Worm (Caenorhabditis elegans): ENCODE data around the gene flp-19.
A peak's percentile ranks its signal among the peaks of the same experiment; 100 is the strongest.

The flp-19 gene

DNA sequence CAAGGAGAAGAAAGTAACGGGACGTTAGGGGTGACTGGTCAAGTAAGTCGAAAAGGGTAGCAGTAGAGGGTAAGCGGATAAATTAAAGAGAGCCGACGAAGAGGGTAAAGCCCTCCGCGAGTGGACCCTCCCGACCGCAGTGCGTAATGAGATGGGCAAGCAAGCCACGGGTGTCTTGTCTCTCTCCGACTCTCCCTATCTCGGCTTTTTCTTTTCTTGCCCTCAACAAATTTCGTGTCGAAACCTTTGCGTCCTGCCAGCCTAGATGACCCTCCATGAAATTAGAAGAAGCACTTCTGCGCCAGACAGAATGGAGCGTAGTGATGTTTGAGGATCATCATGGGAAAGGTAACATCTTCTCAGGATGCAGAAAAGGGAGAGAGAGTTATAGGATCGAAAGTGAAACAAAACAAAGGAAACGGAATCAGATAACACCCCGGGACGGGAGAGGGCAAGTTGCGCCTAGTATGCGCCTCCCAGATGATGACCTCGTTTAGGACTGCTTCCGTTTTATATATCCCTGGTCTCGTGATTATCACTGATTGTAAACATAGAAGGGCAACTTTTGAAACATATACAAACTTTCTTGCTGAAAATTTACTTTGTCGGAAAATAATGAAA lies 10.6 kb upstream of the flp-19 start:
- TF ChIP-seq dao-5 (tag; optimal IDR thresholded peaks at IDR 0.05) (no peak), W03F9.2 (tag; optimal IDR thresholded peaks at IDR 0.05) (no peak), him-1 (tag; optimal IDR thresholded peaks at IDR 0.05) (no peak)

DNA sequence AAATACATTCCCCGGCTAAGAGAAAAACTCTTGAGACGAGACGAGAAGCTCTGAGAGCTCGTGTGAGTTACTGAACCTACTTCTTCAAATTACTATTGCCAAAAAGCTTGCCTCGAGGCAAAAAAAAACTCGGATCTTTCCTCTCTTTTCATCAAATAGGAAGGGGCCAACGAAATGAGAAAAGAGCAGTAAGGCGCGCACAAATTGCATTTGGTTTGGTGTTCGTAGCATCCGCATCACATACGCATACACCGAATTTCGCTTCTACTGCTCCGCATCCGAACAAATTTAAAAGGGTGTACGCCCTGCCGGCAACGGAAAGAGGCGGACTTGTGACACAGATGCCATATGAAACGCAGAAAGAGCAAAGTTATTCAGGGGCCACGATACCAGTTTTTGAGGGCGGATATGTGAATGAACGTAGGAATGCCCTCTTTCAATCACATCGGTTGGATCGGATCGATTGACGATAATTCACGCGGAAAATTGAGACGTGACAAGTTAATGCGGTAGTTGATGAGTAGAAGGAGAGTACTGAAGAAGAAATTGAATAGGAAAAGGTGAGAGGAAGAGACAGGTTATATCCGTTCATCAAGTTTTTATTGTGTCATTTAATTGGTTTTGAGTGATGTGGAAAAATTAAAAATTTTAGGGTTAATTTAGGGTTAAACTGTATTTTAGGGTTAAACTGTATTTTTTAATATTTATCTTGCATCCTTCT lies 9.6 kb upstream of the flp-19 start:
- no peak for TF ChIP-seq W03F9.2 (tag; optimal IDR thresholded peaks at IDR 0.05)
- no peak for TF ChIP-seq him-1 (tag; optimal IDR thresholded peaks at IDR 0.05)
- no peak for TF ChIP-seq dao-5 (tag; optimal IDR thresholded peaks at IDR 0.05)

DNA sequence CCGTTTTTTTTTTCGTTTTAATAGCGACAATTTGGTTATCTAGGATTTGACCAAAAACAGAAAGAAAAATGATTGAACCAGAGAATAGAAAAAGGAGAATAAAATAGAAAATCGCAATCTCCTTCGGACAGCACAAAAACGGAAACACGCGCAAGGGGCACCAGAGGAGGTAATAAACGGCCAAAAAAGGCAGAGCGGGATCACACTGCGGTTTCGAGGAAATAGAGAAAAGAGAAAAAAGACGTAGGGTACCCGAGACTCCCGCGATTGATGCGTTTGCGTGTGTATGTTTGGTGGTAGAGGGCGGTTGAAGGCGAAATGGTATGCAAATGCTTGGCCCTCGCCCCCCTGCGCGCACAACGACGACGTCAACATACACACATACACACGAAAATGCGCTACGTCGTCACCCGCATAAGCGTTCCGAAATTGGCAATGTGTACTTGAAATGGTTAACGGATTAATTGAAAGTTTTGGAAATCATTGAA lies 8.0 kb upstream of the flp-19 start:
- TF ChIP-seq W03F9.2 (tag; optimal IDR thresholded peaks at IDR 0.05), result no peak
- no peak for TF ChIP-seq dao-5 (tag; optimal IDR thresholded peaks at IDR 0.05)
- no peak for TF ChIP-seq him-1 (tag; optimal IDR thresholded peaks at IDR 0.05)

DNA sequence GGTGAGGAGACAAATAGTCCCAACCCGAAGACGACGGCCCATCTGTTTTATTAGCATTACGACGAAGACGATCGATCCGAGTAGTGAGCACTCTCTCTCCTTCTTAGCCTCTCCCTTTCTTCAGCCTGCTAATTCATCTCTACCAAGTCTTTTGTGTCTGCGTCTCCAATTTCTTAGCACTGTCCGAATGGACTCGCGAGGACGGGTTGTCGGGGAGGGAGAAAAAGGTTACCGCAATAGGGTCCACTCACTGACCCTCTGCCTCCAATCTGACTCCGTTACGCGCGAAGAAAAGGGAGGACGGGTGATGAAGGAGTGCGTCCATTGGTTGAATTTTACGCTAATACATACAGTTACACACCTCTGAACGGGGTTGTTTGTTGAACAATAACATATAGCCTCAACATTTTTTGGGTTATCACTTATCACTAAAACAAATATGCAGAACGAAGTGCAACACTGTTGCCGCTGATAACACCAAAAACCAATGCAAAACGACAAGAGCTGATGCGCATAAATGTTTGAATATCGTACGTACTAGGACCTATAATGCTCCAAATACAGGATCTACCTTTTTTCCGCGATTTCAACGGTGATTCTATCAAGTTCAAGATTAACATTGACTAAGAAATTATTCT lies 6.8 kb upstream of the flp-19 start:
- no peak for TF ChIP-seq dao-5 (tag; optimal IDR thresholded peaks at IDR 0.05)
- TF ChIP-seq him-1 (tag; optimal IDR thresholded peaks at IDR 0.05), result peak; percentile 41

DNA sequence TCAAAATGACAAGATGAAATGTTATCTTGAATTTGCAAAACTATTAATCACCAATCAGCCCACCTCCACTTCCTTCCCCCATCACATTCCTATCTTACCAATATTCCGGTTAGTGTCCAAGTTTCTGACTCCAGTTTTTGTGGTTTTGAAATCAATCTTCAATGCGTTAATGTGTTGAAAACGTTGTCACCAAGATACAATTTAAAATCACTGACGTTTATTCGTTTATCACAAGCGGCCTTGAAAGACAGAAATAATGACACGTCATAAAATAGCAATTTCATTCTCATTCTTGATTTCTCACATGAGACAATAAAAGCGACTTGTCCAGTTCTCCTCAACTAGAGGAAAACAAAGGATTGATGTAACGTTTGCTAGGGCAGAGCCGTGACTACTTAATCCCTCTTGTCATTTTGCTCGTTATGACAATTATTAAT lies 4.7 kb upstream of the flp-19 start:
- TF ChIP-seq dao-5 (tag; optimal IDR thresholded peaks at IDR 0.05) (no peak), him-1 (tag; optimal IDR thresholded peaks at IDR 0.05) (no peak), W03F9.2 (tag; optimal IDR thresholded peaks at IDR 0.05) (no peak)

DNA sequence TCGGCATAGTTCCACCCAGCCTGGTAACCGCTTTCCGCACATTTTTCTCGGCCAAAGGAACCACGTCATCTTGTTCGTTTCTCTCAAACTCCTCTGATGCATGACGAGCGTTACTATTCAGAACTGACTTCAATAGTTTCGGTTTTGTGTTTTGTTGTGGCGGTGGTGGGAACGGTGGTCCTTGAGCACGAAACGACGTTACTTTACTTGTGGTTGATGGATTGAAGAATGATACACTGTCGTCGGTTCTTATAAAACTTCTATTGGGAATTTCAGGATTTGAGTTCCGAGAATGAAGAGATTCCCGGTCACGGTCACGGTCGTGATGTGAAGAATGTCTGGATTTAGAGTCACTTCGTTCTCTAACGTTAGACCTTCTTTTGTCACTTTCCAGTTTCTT lies 5.4 kb downstream of the flp-19 start:
- no peak for TF ChIP-seq him-1 (tag; optimal IDR thresholded peaks at IDR 0.05)
- TF ChIP-seq W03F9.2 (tag; optimal IDR thresholded peaks at IDR 0.05), result no peak
- TF ChIP-seq dao-5 (tag; optimal IDR thresholded peaks at IDR 0.05), result no peak

DNA sequence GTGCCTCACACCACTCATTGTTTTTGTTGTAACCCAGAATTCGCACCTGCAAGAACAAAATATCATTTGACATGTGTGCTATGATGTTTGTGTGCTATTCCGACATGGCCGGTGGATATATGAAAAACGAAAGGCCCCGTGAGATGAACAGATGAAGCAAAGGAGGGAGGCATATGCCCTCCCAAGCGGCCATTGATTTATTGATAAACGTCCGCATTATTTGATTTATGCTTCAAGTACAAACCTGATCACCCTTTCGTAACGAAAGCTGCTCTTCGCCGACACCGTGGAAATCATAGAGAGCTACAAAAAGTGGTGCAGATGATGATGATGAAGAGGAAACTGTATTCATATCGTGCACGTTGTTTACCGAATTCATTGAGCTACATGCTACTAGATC lies 7.9 kb downstream of the flp-19 start:
- TF ChIP-seq W03F9.2 (tag; optimal IDR thresholded peaks at IDR 0.05) (no peak), him-1 (tag; optimal IDR thresholded peaks at IDR 0.05) (no peak), dao-5 (tag; optimal IDR thresholded peaks at IDR 0.05) (no peak)

DNA sequence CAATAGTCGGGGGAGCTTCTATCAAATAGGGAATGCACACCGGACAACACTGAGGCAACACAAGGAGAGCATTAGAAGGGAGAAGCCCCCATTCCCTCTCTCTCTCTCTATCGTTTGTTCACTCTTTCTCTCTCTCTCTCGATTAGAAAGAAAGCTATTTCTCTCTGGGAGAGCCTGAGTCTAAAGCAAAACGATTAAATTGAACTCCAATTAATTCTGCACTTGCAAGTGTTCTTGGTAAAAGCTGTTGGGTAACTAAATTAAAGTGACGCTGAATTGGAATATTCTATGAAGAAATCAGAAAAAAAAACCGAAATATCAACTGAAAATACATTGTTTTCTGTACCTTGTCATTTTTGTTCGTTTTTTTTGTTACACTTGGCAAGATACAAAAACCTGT lies 11.6 kb downstream of the flp-19 start:
- TF ChIP-seq him-1 (tag; optimal IDR thresholded peaks at IDR 0.05) (no peak), W03F9.2 (tag; optimal IDR thresholded peaks at IDR 0.05) (no peak)

DNA sequence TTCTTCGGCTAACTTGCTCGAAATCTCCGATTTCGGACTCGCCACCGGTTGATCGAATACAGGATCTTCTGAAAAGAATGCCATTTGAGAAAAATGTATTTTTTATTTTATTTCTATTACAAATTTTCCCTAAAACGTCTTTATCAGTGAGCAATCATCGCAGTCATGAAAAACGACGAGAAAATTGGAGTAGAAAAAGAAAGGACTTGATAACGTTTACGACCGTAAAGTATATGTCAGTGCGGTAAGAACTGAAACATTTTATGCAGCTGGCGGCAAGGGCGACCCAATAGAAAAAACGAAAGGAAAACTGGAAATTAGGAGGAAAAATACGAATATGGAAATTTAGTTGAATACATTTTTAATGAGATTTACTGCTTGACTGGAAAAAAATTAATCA lies 13.3 kb downstream of the flp-19 start:
- no peak for TF ChIP-seq him-1 (tag; optimal IDR thresholded peaks at IDR 0.05)
- no peak for TF ChIP-seq dao-5 (tag; optimal IDR thresholded peaks at IDR 0.05)
- TF ChIP-seq W03F9.2 (tag; optimal IDR thresholded peaks at IDR 0.05), result no peak

DNA sequence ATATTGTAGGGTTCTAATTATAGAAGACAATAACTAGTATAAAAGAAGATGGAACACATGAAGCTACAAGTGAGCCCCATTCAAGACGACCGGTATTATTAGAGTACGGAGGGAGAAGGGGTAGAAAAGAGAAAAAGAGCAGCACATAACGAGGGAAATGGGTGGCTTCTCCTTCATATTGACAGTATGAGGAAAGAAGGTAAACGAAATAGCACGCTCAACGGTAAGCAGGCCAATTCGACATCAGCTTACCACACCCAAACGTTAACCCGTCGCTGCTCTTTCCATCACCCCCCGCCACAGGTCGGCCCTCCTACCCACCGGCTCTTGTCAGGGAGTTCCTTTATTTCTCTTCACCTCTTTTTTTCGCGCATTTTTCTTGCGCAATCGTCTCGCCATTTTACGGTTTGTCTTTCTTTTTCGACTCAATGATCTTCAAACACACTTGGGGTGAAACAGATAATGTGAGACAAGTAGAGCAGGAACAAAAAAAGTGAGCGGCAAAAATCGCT lies 14.2 kb downstream of the flp-19 start:
- no peak for TF ChIP-seq him-1 (tag; optimal IDR thresholded peaks at IDR 0.05)
- no peak for TF ChIP-seq W03F9.2 (tag; optimal IDR thresholded peaks at IDR 0.05)
- TF ChIP-seq dao-5 (tag; optimal IDR thresholded peaks at IDR 0.05), result no peak

DNA sequence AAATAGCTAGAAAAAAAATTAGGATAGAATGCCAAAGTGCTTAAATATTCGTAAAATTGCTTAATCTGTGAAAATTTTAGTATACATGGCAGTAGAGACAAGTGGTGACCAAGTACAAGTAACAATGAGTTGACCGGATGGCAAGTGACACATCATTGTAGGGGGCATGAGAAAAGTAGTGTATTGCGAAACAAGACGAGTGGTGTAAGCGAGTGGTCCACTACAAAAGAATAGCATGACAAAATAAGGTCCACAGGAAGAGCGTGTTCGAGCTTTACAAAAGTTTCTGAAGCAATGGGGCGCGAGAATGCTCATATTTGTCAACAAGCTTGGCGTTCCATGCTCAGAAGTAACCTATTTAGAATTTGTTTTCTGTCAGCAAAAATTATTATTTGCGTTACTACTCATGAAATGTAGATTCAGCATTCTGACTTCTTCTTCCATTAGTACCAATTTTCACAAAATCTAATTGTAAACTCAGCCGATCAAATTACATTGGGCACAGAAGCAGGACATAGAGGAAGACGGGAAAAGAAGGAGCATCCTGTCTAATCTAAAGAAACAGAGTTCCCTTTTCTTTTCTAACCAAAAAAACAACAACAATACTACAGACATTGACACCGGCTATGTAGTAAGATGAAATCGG lies 15.2 kb downstream of the flp-19 start:
- TF ChIP-seq him-1 (tag; optimal IDR thresholded peaks at IDR 0.05) (no peak), dao-5 (tag; optimal IDR thresholded peaks at IDR 0.05) (no peak), W03F9.2 (tag; optimal IDR thresholded peaks at IDR 0.05) (no peak)

DNA sequence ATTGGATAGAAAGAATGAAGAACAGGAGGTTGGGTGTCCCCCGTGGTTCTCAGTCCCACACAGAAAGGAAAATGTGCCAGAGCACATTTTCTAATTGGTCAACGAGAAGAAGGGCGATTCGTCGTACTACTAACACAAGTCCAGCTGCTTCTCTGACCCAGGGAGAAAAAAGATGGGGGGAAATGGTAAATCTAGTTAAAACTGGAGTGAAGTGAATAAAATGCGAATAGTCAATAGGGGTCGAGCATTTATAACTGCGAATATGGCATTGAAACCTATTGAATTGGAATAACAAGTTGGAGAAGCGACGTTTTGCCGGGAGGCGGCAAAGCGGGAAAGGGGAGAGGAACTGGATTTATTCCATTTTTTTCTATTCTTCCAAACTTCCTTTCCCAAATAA lies 18.1 kb downstream of the flp-19 start:
- TF ChIP-seq dao-5 (tag; optimal IDR thresholded peaks at IDR 0.05) (no peak), W03F9.2 (tag; optimal IDR thresholded peaks at IDR 0.05) (no peak), him-1 (tag; optimal IDR thresholded peaks at IDR 0.05) (no peak)

DNA sequence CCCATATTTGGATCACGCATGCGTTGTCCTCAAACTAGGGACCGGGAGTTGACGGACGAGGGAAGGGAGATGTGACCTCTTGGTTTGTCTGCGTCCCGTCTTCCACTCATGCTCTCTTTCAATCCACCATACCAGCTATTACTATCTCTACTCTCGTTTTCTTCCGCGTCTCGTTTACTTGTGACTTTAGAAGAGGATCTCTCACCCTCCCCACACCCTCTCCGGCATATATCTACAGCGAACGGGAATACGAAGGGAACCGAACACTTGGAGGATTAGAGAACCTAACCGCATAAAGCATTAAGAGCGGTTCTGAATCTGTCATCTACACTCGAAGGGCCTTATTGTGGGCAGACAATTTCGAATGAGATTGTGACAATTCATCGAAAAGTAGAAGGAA lies 18.6 kb downstream of the flp-19 start:
- TF ChIP-seq dao-5 (tag; optimal IDR thresholded peaks at IDR 0.05), result no peak
- TF ChIP-seq W03F9.2 (tag; optimal IDR thresholded peaks at IDR 0.05), result no peak
- TF ChIP-seq him-1 (tag; optimal IDR thresholded peaks at IDR 0.05), result no peak

DNA sequence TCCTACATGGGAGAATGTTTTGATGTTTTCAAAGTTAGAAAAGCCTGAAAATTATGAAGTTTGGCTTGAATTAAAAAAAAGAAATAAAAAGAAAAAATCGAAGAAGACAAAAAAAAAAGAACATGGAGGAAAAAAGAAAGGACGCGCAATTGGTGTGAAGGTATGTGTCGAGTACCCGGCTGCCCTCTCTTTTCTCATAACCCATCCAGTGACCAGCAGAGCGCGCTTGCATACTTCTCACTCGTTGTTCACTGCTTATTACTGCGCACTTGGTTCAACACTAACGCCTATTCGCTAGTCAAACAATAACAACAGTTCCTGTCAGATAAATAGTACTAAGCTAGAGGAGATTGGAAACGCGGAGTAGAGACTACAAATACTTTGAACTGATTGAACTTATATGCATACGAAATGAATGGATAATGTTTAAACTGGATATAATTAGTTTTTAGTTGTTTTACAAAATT lies 19.7 kb downstream of the flp-19 start, which contains the start of gene abl-1:
TSS of gene abl-1 (minus strand) at position 51 of the 467 bp plus-strand sequence.
- TF ChIP-seq dao-5 (tag; optimal IDR thresholded peaks at IDR 0.05) (no peak), him-1 (tag; optimal IDR thresholded peaks at IDR 0.05) (no peak), W03F9.2 (tag; optimal IDR thresholded peaks at IDR 0.05) (no peak)

All from whole organism, L4/young adult.